Worm (Caenorhabditis elegans): ENCODE measurements around the gene F32D8.7.

Gene F32D8.7

DNA sequence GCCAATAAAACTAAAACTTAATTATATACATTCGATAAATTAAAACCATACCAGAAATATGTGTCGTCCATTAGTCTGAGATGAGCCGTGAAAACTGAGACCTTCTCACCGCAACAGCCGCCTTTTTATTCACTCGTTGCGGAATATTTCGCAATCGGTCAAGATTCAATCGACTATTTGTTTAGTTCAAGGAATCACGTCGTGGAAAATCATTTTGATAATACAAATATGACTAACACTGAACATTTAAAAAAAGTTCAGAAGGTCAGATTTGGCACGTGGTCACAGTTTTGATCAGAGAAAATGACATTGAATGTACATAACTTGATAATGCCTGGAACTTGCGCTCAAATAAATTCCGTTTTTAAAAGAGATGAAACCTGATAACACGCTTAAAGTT lies 40.5 kb downstream of the F32D8.7 start, which contains the start of gene F17C11.11:
TSS of gene F17C11.11 (minus strand) at position 79 of the 400 bp plus-strand sequence.
- no peak for TF ChIP-seq ces-1 (GFP tag; optimal IDR thresholded peaks at IDR 0.05)
- TF ChIP-seq hlh-1 (tag; optimal IDR thresholded peaks at IDR 0.05): peak; percentile 5

DNA sequence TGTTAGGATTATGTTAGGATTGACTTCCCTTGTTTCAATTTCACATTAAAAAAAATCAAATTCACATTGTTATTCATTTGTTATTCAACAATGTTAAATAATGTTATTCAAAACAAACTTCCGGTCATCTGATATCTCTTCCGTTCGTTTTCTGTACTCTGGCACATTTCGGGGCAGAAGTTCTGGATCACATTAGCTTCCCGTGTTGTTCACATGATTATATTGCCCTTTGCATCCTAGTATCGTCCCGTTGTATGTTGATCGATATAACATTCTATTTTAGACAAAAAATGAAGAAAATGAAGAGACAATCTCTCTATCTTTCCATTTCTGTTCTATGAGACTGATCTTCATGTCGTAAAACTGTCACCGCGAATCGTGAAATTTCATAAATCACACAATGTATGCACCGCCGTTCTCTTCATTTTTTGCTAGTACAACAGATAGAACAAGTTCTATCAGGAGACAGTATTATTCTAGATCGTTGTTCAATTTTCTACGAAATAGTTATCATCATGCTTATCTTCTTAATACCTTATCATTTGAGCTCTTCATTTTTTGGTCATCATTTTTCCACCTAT lies 41.8 kb downstream of the F32D8.7 start:
- TF ChIP-seq nhr-2 (tag; optimal IDR thresholded peaks at IDR 0.05) (no peak), hlh-1 (tag; optimal IDR thresholded peaks at IDR 0.05) (no peak), elt-1 (tag; optimal IDR thresholded peaks at IDR 0.05; ENCODE audit: borderline replicate concordance, insufficient read depth) (peak; percentile 6)

DNA sequence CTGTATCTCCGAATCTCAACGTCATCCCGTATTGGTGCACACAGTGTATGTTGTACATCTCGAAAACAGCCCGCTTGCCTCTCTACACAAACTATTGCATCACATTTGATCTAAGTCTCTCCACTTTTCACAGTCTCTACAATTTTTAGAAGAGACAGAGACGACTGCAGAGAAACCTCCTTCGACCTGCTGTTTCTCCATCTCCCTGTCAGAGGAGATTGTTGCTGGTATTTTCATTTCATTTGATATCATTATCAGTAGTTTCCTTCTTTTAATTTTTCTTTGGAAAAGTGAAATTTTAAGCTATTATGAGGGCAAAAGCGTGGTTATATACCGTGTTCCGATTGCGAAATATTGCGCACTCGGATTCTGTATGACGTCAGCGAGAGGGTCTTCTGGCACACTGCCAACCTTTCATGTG lies 42.3 kb downstream of the F32D8.7 start:
- TF ChIP-seq hlh-1 (tag; optimal IDR thresholded peaks at IDR 0.05): peak; percentile 9
- no peak for TF ChIP-seq cnd-1 (tag; optimal IDR thresholded peaks at IDR 0.05)
- no peak for TF ChIP-seq mab-5 (tag; optimal IDR thresholded peaks at IDR 0.05)
- TF ChIP-seq blmp-1 (tag; optimal IDR thresholded peaks at IDR 0.05): peak; percentile 14
- TF ChIP-seq lin-13 (tag; optimal IDR thresholded peaks at IDR 0.05): no peak
- TF ChIP-seq lin-32 (GFP tag; optimal IDR thresholded peaks at IDR 0.05): no peak
- TF ChIP-seq nhr-2 (tag; optimal IDR thresholded peaks at IDR 0.05): peak; percentile 68
- peak; percentile 50 for TF ChIP-seq mep-1 (tag; optimal IDR thresholded peaks at IDR 0.05)
- TF ChIP-seq zip-8 (tag; optimal IDR thresholded peaks at IDR 0.05): peak; percentile 66
- TF ChIP-seq drap-1 (GFP tag; optimal IDR thresholded peaks at IDR 0.05): peak; percentile 20
- no peak for TF ChIP-seq nhr-237 (tag; optimal IDR thresholded peaks at IDR 0.05)
- TF ChIP-seq ces-1 (GFP tag; optimal IDR thresholded peaks at IDR 0.05): peak; percentile 58
- peak; percentile 75 for TF ChIP-seq unc-62 (GFP tag; optimal IDR thresholded peaks at IDR 0.05)
- TF ChIP-seq pha-4 (tag; optimal IDR thresholded peaks at IDR 0.05): peak; percentile 4
- peak; percentile 22 for TF ChIP-seq lsy-2 (tag; optimal IDR thresholded peaks at IDR 0.05)
- no peak for TF ChIP-seq sptf-1 (tag; optimal IDR thresholded peaks at IDR 0.05)
- TF ChIP-seq ceh-83 (GFP tag; optimal IDR thresholded peaks at IDR 0.05): no peak
- peak; percentile 34 for TF ChIP-seq unc-120 (tag; optimal IDR thresholded peaks at IDR 0.05; ENCODE audit: poor library complexity, severe bottlenecking)
- no peak for TF ChIP-seq elt-1 (tag; optimal IDR thresholded peaks at IDR 0.05; ENCODE audit: borderline replicate concordance, insufficient read depth)
- peak; percentile 39 for TF ChIP-seq ham-2 (GFP tag; optimal IDR thresholded peaks at IDR 0.05)
- TF ChIP-seq ceh-39 (tag; optimal IDR thresholded peaks at IDR 0.05): peak; percentile 43
- no peak for TF ChIP-seq unc-39 (tag; optimal IDR thresholded peaks at IDR 0.05)

ce11 chrV:10941150-10941549 lies 42.9 kb downstream of the F32D8.7 start, which contains the start of gene F17C11.26:
TSS of gene F17C11.26 (plus strand) at chrV:10941450.
- TF ChIP-seq sem-2 (GFP tag; optimal IDR thresholded peaks at IDR 0.05) (no peak), mls-2 (tag; optimal IDR thresholded peaks at IDR 0.05) (no peak), drap-1 (GFP tag; optimal IDR thresholded peaks at IDR 0.05) (no peak), mep-1 (tag; optimal IDR thresholded peaks at IDR 0.05) (no peak), lsy-2 (tag; optimal IDR thresholded peaks at IDR 0.05) (no peak)

ce11 chrV:10942161-10942560 lies 43.9 kb downstream of the F32D8.7 start, which contains the start of gene zip-9:
TSS of gene zip-9 (plus strand) at chrV:10942461.
- TF ChIP-seq ces-1 (GFP tag; optimal IDR thresholded peaks at IDR 0.05): no peak
- TF ChIP-seq sptf-1 (tag; optimal IDR thresholded peaks at IDR 0.05): no peak
- TF ChIP-seq bed-3 (GFP tag; optimal IDR thresholded peaks at IDR 0.05): no peak
- TF ChIP-seq elt-3 (tag; optimal IDR thresholded peaks at IDR 0.05): no peak
- no peak for TF ChIP-seq snpc-4 (tag; optimal IDR thresholded peaks at IDR 0.05)
- no peak for TF ChIP-seq mls-2 (tag; optimal IDR thresholded peaks at IDR 0.05)
- TF ChIP-seq lin-13 (tag; optimal IDR thresholded peaks at IDR 0.05): no peak
- no peak for TF ChIP-seq ztf-11 (tag; optimal IDR thresholded peaks at IDR 0.05)
- TF ChIP-seq nhr-28 (tag; optimal IDR thresholded peaks at IDR 0.05): no peak
- no peak for TF ChIP-seq ceh-43 (GFP tag; optimal IDR thresholded peaks at IDR 0.05)
- no peak for TF ChIP-seq cnd-1 (tag; optimal IDR thresholded peaks at IDR 0.05)
- no peak for TF ChIP-seq unc-120 (tag; optimal IDR thresholded peaks at IDR 0.05; ENCODE audit: poor library complexity, severe bottlenecking)
- TF ChIP-seq unc-39 (tag; optimal IDR thresholded peaks at IDR 0.05): no peak
- TF ChIP-seq nhr-2 (tag; optimal IDR thresholded peaks at IDR 0.05): no peak
